Worm (Caenorhabditis elegans): Measurements from ENCODE around the gene dhgd-1.

The dhgd-1 gene

ce11 chrII:11537115-11537514, 14.8 kb downstream of the dhgd-1 start:
- no peak for TF ChIP-seq Y75B8A.6 (GFP tag; IDR thresholded peaks at IDR 0.05)
- 0 out of 2 replicates have a peak, but pooled peaks have one; percentile 8 for TF ChIP-seq D1046.2 (GFP tag; IDR thresholded peaks at IDR 0.05)
- TF ChIP-seq set-16 (GFP tag; IDR thresholded peaks at IDR 0.05), result peak; percentile 82
- no peak for TF ChIP-seq zfp-3 (GFP tag; conservative IDR thresholded peaks at IDR 0.05)
- no peak for TF ChIP-seq T20F7.1 (GFP tag; optimal IDR thresholded peaks at IDR 0.05)
- no peak for TF ChIP-seq F44E2.7 (GFP tag; IDR thresholded peaks at IDR 0.05)
- TF ChIP-seq unc-130 (GFP tag; optimal IDR thresholded peaks at IDR 0.05), result peak; percentile 70
- TF ChIP-seq zip-11 (GFP tag; IDR thresholded peaks at IDR 0.05), result no peak
- peak; percentile 64; the same call in 1 of the 2 replicates for TF ChIP-seq Y48G9A.11 (GFP tag; IDR thresholded peaks at IDR 0.05)
- no peak for TF ChIP-seq nhr-6 (tag; optimal IDR thresholded peaks at IDR 0.05)
- TF ChIP-seq mdl-1 (tag; optimal IDR thresholded peaks at IDR 0.05), result peak in 1 of 2 experiments; percentile 3
- TF ChIP-seq lin-38 (GFP tag; IDR thresholded peaks at IDR 0.05), result peak; percentile 73
- peak; percentile 9 for TF ChIP-seq spr-3 (GFP tag; optimal IDR thresholded peaks at IDR 0.05)

ce11 chrII:11536505-11536904, 15.4 kb downstream of the dhgd-1 start:
- TF ChIP-seq dpl-1 (GFP tag; optimal IDR thresholded peaks at IDR 0.05), result no peak
- TF ChIP-seq nhr-77 (tag; optimal IDR thresholded peaks at IDR 0.05), result no peak
- no peak for TF ChIP-seq daf-19 (GFP tag; conservative IDR thresholded peaks at IDR 0.05)
- no peak for TF ChIP-seq Y75B8A.6 (GFP tag; IDR thresholded peaks at IDR 0.05)
- TF ChIP-seq lin-29 (GFP tag; IDR thresholded peaks at IDR 0.05), result no peak
- TF ChIP-seq aha-1 (tag), result peak; percentile 63
- no peak for TF ChIP-seq mdl-1 (tag; optimal IDR thresholded peaks at IDR 0.05)

- TF ChIP-seq zip-2 (tag; optimal IDR thresholded peaks at IDR 0.05), result no peak
- TF ChIP-seq mep-1 (tag; optimal IDR thresholded peaks at IDR 0.05), result no peak
- TF ChIP-seq dmd-6 (GFP tag; IDR thresholded peaks at IDR 0.05), result no peak
- no peak for TF ChIP-seq gei-8 (GFP tag; optimal IDR thresholded peaks at IDR 0.05)
- TF ChIP-seq Y105C5A.15 (GFP tag; IDR thresholded peaks at IDR 0.05), result no peak
- TF ChIP-seq dpl-1 (GFP tag; optimal IDR thresholded peaks at IDR 0.05), result no peak
- no peak for TF ChIP-seq rbr-2 (tag; optimal IDR thresholded peaks at IDR 0.05)
- TF ChIP-seq lin-29 (GFP tag; IDR thresholded peaks at IDR 0.05), result no peak
- TF ChIP-seq ama-1 (optimal IDR thresholded peaks at IDR 0.05), result no peak
- no peak for TF ChIP-seq Y5F2A.4 (GFP tag; optimal IDR thresholded peaks at IDR 0.05)
- no peak for TF ChIP-seq Y48G9A.11 (GFP tag; IDR thresholded peaks at IDR 0.05)
- no peak for TF ChIP-seq attf-4 (tag; optimal IDR thresholded peaks at IDR 0.05)
- no peak for TF ChIP-seq saeg-2 (GFP tag; IDR thresholded peaks at IDR 0.05)
- no peak for TF ChIP-seq madf-9 (GFP tag; conservative IDR thresholded peaks at IDR 0.05)
- TF ChIP-seq zag-1 (tag; optimal IDR thresholded peaks at IDR 0.05), result no peak
- no peak for TF ChIP-seq cey-2 (tag; optimal IDR thresholded peaks at IDR 0.05; ENCODE audit: borderline replicate concordance, insufficient read depth)
- no peak for TF ChIP-seq F26F4.8 (GFP tag; conservative IDR thresholded peaks at IDR 0.05)
- TF ChIP-seq lin-39 (tag; optimal IDR thresholded peaks at IDR 0.05), result no peak
- no peak for TF ChIP-seq arid-1 (GFP tag; conservative IDR thresholded peaks at IDR 0.05)
- TF ChIP-seq hlh-30 (tag; optimal IDR thresholded peaks at IDR 0.05; ENCODE audit: insufficient read depth), result no peak
These were observed 16.0 kb downstream of the dhgd-1 start for ce11 chrII:11535924-11536323.

- TF ChIP-seq nhr-102 (tag; optimal IDR thresholded peaks at IDR 0.05) (no peak), aha-1 (tag) (peak; percentile 58), unc-62 (GFP tag; optimal IDR thresholded peaks at IDR 0.05 in 1 of 2) (peak in 1 of 2 experiments; percentile 26), unc-62 (tag; optimal IDR thresholded peaks at IDR 0.05) (no peak), dmd-8 (GFP tag; IDR thresholded peaks at IDR 0.05) (no peak)
These were observed 16.5 kb downstream of the dhgd-1 start for ce11 chrII:11535429-11535828.
